Worm (Caenorhabditis elegans) whole organism, young adult: ENCODE measurements around the gene Y55F3BL.4.

Experiments used
- F23B12.7 ChIP-seq: sonication (generic microtip); optimal IDR thresholded peaks from 2 replicates; lab custom pipeline; 2017; ENCODE audit warnings: missing genetic modification characterization, mild to moderate bottlenecking, missing compliant biosample characterization, antibody characterized with exemption, moderate library complexity; ENCODE audit not compliant: insufficient read depth
- F49E8.2 ChIP-seq: sonication (generic microtip); optimal IDR thresholded peaks from 3 replicates; lab custom pipeline; 2017; ENCODE audit warnings: missing genetic modification characterization, mild to moderate bottlenecking, missing compliant biosample characterization, antibody characterized with exemption, moderate library complexity; ENCODE audit not compliant: insufficient read depth
- Y53G8AR.9 ChIP-seq: fragments of 200-800 bp; sonication (Bioruptor generic); conservative IDR thresholded peaks from 2 replicates; pipeline ENCODE4 v1.3.6; 2022; ENCODE audit warnings: missing genetic modification reagents, missing genetic modification characterization, missing compliant biosample characterization
- aptf-2 ChIP-seq: fragments of 200-800 bp; sonication (Bioruptor generic); conservative IDR thresholded peaks from 2 replicates; pipeline ENCODE4 v1.3.6; 2022; ENCODE audit warnings: missing genetic modification reagents, missing genetic modification characterization, missing compliant biosample characterization
- pha-4 ChIP-seq: fragments of 150-350 bp; sonication (generic microtip); optimal IDR thresholded peaks from 2 replicates; lab custom pipeline; 2014; ENCODE audit warnings: missing biosample characterization, missing genetic modification reagents, missing genetic modification characterization

DNA sequence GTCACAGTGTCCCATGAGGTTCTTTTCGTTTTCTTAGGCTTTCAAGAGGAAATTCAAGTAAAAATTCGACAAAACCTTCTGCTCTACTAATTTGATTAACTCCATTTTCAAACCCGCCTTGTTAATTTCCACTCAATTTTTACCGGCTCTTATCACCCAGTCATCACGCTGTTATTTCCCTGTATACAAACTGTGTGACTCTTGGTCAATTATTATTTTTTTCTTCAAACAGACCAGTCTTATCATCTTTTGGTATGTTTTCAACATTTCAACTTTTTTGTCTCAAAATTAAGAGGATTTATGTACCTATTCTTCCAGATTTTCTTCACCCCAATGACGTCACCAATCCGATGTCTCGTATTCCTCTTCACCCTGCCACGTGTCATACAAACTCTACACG is 26.4 kb upstream of the Y55F3BL.4 start, which contains the start of gene ugt-52:
- TF ChIP-seq Y53G8AR.9 (GFP tag; lab: Robert Waterston, UW) (no peak), aptf-2 (GFP tag; lab: Robert Waterston, UW) (no peak), pha-4 (tag; lab: Kevin White, UChicago) (no peak), F49E8.2 (tag; lab: Kevin White, UChicago) (no peak), F23B12.7 (tag; lab: Kevin White, UChicago) (no peak)
